Worm (Caenorhabditis elegans) whole organism, L2 larva: Measurements from ENCODE around the gene R08F11.4.

Experiments used
- C34F6.9 ChIP-seq: fragments of 150-350 bp; optimal IDR thresholded peaks from 2 replicates; lab custom pipeline; 2014; ENCODE audit warnings: missing biosample characterization, missing genetic modification characterization
- F13H6.1 ChIP-seq: sonication (generic microtip); optimal IDR thresholded peaks from 2 replicates; lab custom pipeline; 2016; ENCODE audit warnings: missing genetic modification characterization, missing compliant biosample characterization
- R02D3.7 ChIP-seq: fragments of 150-350 bp; optimal IDR thresholded peaks from 2 replicates; lab custom pipeline; 2014; ENCODE audit warnings: missing biosample characterization, missing genetic modification characterization
- Y55F3AM.14 ChIP-seq: fragments of 200-800 bp; sonication (Bioruptor generic); optimal IDR thresholded peaks from 2 replicates; lab custom pipeline; 2018; ENCODE audit warnings: mild to moderate bottlenecking, missing genetic modification characterization, missing compliant biosample characterization
- ama-1 ChIP-seq: fragments of 150-350 bp; optimal IDR thresholded peaks from 2 replicates; lab custom pipeline; 2018; ENCODE audit warnings: inconsistent platforms
- blmp-1 ChIP-seq: sonication (generic microtip); optimal IDR thresholded peaks from 2 replicates; lab custom pipeline; 2017; ENCODE audit warnings: missing genetic modification characterization, mild to moderate bottlenecking, missing compliant biosample characterization, antibody characterized with exemption, moderate library complexity; ENCODE audit not compliant: insufficient read depth
- ceh-82 ChIP-seq: fragments of 150-350 bp; optimal IDR thresholded peaks from 2 replicates; lab custom pipeline; 2014; ENCODE audit warnings: missing biosample characterization, missing genetic modification characterization
- crh-2 ChIP-seq: sonication (generic microtip); optimal IDR thresholded peaks from 2 replicates; lab custom pipeline; 2017; ENCODE audit warnings: missing biosample characterization, missing genetic modification characterization
- dmd-4 ChIP-seq: sonication (generic microtip); optimal IDR thresholded peaks from 2 replicates; lab custom pipeline; 2017; ENCODE audit warnings: missing biosample characterization, missing genetic modification characterization
- fos-1 ChIP-seq: fragments of 150-350 bp; optimal IDR thresholded peaks from 2 replicates; lab custom pipeline; 2014; ENCODE audit warnings: missing biosample characterization, missing genetic modification characterization
- gmeb-1 ChIP-seq: fragments of 150-350 bp; optimal IDR thresholded peaks from 2 replicates; lab custom pipeline; 2014; ENCODE audit warnings: missing biosample characterization, missing genetic modification characterization
- lin-11 ChIP-seq: fragments of 150-350 bp; sonication (generic microtip); optimal IDR thresholded peaks from 2 replicates; lab custom pipeline; 2014; ENCODE audit warnings: missing biosample characterization, missing genetic modification characterization, inconsistent platforms, mixed read lengths
- lin-13 ChIP-seq: fragments of 150-350 bp; optimal IDR thresholded peaks from 2 replicates; lab custom pipeline; 2014; ENCODE audit warnings: missing biosample characterization, missing genetic modification reagents, missing genetic modification characterization
- lin-39 ChIP-seq: fragments of 150-350 bp; optimal IDR thresholded peaks from 2 replicates; lab custom pipeline; 2014; ENCODE audit warnings: missing biosample characterization, missing genetic modification reagents, missing genetic modification characterization
- lsy-2 ChIP-seq, 2 experiments: fragments of 150-350 bp in 1 of 2; sonication (generic microtip) in 1 of 2; optimal IDR thresholded peaks; 2 replicates each; lab custom pipeline; 2014 to 2017; ENCODE audit warnings: missing biosample characterization in 2 of 2, missing genetic modification characterization in 2 of 2
- mab-5 ChIP-seq: fragments of 150-350 bp; optimal IDR thresholded peaks from 2 replicates; lab custom pipeline; 2014; ENCODE audit warnings: missing biosample characterization, missing genetic modification characterization
- nhr-10 ChIP-seq: sonication (generic microtip); optimal IDR thresholded peaks from 2 replicates; lab custom pipeline; 2017; ENCODE audit warnings: missing biosample characterization, missing genetic modification characterization
- nhr-11 ChIP-seq: fragments of 150-350 bp; optimal IDR thresholded peaks from 2 replicates; lab custom pipeline; 2014; ENCODE audit warnings: missing biosample characterization, missing genetic modification characterization
- nhr-129 ChIP-seq: fragments of 150-350 bp; optimal IDR thresholded peaks from 2 replicates; lab custom pipeline; 2014; ENCODE audit warnings: missing biosample characterization, missing genetic modification characterization
- nhr-21 ChIP-seq: fragments of 150-350 bp; optimal IDR thresholded peaks from 2 replicates; lab custom pipeline; 2014; ENCODE audit warnings: missing biosample characterization, missing genetic modification characterization
- nhr-237 ChIP-seq: fragments of 150-350 bp; optimal IDR thresholded peaks from 2 replicates; lab custom pipeline; 2014; ENCODE audit warnings: missing biosample characterization, missing genetic modification characterization
- nhr-25 ChIP-seq: fragments of 150-350 bp; sonication (generic microtip); optimal IDR thresholded peaks from 3 replicates; lab custom pipeline; 2014; ENCODE audit warnings: missing biosample characterization, missing genetic modification characterization
- nhr-6 ChIP-seq: fragments of 150-350 bp; optimal IDR thresholded peaks from 2 replicates; lab custom pipeline; 2014; ENCODE audit warnings: missing biosample characterization, missing genetic modification characterization
- nhr-77 ChIP-seq: fragments of 150-350 bp; optimal IDR thresholded peaks from 2 replicates; lab custom pipeline; 2014; ENCODE audit warnings: missing biosample characterization, missing genetic modification characterization
- sem-4 ChIP-seq: fragments of 150-350 bp; optimal IDR thresholded peaks from 2 replicates; lab custom pipeline; 2014; ENCODE audit warnings: missing biosample characterization, missing genetic modification reagents, missing genetic modification characterization
- skn-1 ChIP-seq: sonication (generic microtip); optimal IDR thresholded peaks from 2 replicates; lab custom pipeline; 2017; ENCODE audit warnings: missing biosample characterization, missing genetic modification characterization
- sma-3 ChIP-seq: sonication (generic microtip); optimal IDR thresholded peaks from 2 replicates; lab custom pipeline; 2016; ENCODE audit warnings: missing genetic modification reagents, missing genetic modification characterization, missing compliant biosample characterization
- sma-9 ChIP-seq, 2 experiments: fragments of 150-350 bp in 1 of 2; sonication (generic microtip) in 1 of 2; optimal IDR thresholded peaks; 2 replicates each; lab custom pipeline; 2014 to 2016; ENCODE audit warnings: missing genetic modification characterization in 2 of 2, mild to moderate bottlenecking in 1 of 2, missing biosample characterization in 1 of 2, missing compliant biosample characterization in 1 of 2, missing genetic modification reagents in 1 of 2, moderate library complexity in 1 of 2
- snpc-4 ChIP-seq: fragments of 150-350 bp; optimal IDR thresholded peaks from 2 replicates; lab custom pipeline; 2014; ENCODE audit warnings: missing biosample characterization, missing genetic modification characterization
- unc-39 ChIP-seq: fragments of 150-350 bp; optimal IDR thresholded peaks from 2 replicates; lab custom pipeline; 2014; ENCODE audit warnings: missing biosample characterization, missing genetic modification characterization
- unc-55 ChIP-seq: fragments of 150-350 bp; sonication (generic microtip); optimal IDR thresholded peaks from 3 replicates; lab custom pipeline; 2014; ENCODE audit warnings: missing biosample characterization, missing genetic modification reagents, missing genetic modification characterization
- ztf-1 ChIP-seq: fragments of 200-800 bp; sonication (Bioruptor generic); conservative IDR thresholded peaks from 2 replicates; pipeline ENCODE4 v1.3.6; 2022; ENCODE audit warnings: missing genetic modification characterization, missing compliant biosample characterization
- ztf-11 ChIP-seq: sonication (generic microtip); optimal IDR thresholded peaks from 2 replicates; lab custom pipeline; 2017; ENCODE audit warnings: missing biosample characterization, missing genetic modification characterization
- ztf-4 ChIP-seq: fragments of 150-350 bp; optimal IDR thresholded peaks from 2 replicates; lab custom pipeline; 2014; ENCODE audit warnings: missing biosample characterization, missing genetic modification characterization

The R08F11.4 gene

ce11 chrV:3808336-3808735 lies 3.0 kb upstream of the R08F11.4 start, which contains the start of gene srw-6:
TSS of gene srw-6 (plus strand) at chrV:3808636.
- TF ChIP-seq R02D3.7 (tag; lab: Kevin White, UChicago): no peak
- no peak for TF ChIP-seq nhr-129
- no peak for TF ChIP-seq C34F6.9 (tag; lab: Kevin White, UChicago)
- no peak for TF ChIP-seq lsy-2 (tag; optimal IDR thresholded peaks at IDR 0.05; lab: Kevin White, UChicago)
- no peak for TF ChIP-seq snpc-4 (tag; lab: Kevin White, UChicago)
- TF ChIP-seq ztf-11 (tag; lab: Kevin White, UChicago): no peak
- TF ChIP-seq sma-9 (GFP tag; optimal IDR thresholded peaks at IDR 0.05; lab: Kevin White, UChicago): no peak
- no peak for TF ChIP-seq sma-9 (tag; optimal IDR thresholded peaks at IDR 0.05; lab: Kevin White, UChicago)
- no peak for TF ChIP-seq lin-11 (tag; lab: Kevin White, UChicago)
- no peak for TF ChIP-seq Y55F3AM.14 (GFP tag; lab: Kevin White, UChicago)
- no peak for TF ChIP-seq unc-39 (tag; lab: Kevin White, UChicago)
- no peak for TF ChIP-seq F13H6.1
- no peak for TF ChIP-seq lin-39 (tag; lab: Kevin White, UChicago)
- no peak for TF ChIP-seq sem-4 (tag; lab: Kevin White, UChicago)
- TF ChIP-seq gmeb-1: no peak
- TF ChIP-seq skn-1 (tag; lab: Kevin White, UChicago): no peak
- TF ChIP-seq ama-1 (lab: Kevin White, UChicago): no peak
- no peak for TF ChIP-seq ceh-82
- TF ChIP-seq crh-2 (tag; lab: Kevin White, UChicago): no peak
- TF ChIP-seq, all 48 proteins: peak for 0

ce11 chrV:3807846-3808245 lies 2.5 kb upstream of the R08F11.4 start:
- no peak for TF ChIP-seq nhr-129
- TF ChIP-seq nhr-21 (tag; lab: Kevin White, UChicago): no peak
- no peak for TF ChIP-seq fos-1 (tag; lab: Kevin White, UChicago)
- no peak for TF ChIP-seq sma-9 (GFP tag; optimal IDR thresholded peaks at IDR 0.05; lab: Kevin White, UChicago)
- TF ChIP-seq sma-9 (tag; optimal IDR thresholded peaks at IDR 0.05; lab: Kevin White, UChicago): no peak
- TF ChIP-seq, all 48 proteins: peak for 0

ce11 chrV:3805961-3806360 lies 634 bp upstream of the R08F11.4 start, which contains the start of gene srw-7:
TSS of gene srw-7 (plus strand) at chrV:3806261.
- no peak for TF ChIP-seq nhr-129
- no peak for TF ChIP-seq mab-5

ce11 chrV:3803343-3803742 lies 2.0 kb downstream of the R08F11.4 start, which contains the start of gene cyp-33C8:
TSS of gene cyp-33C8 (minus strand) at chrV:3803542.
- TF ChIP-seq fos-1 (tag; lab: Kevin White, UChicago): peak; percentile 51
- peak; percentile 52 for TF ChIP-seq unc-55 (GFP tag; lab: Kevin White, UChicago)
- TF ChIP-seq C34F6.9 (tag; lab: Kevin White, UChicago): peak; percentile 49
- TF ChIP-seq ztf-11 (tag; lab: Kevin White, UChicago): no peak
- TF ChIP-seq skn-1 (tag; lab: Kevin White, UChicago): no peak
- no peak for TF ChIP-seq ztf-1
- TF ChIP-seq sma-3 (GFP tag; lab: Kevin White, UChicago): no peak
- TF ChIP-seq sem-4 (tag; lab: Kevin White, UChicago): no peak
- no peak for TF ChIP-seq nhr-11 (tag; lab: Kevin White, UChicago)
- TF ChIP-seq crh-2 (tag; lab: Kevin White, UChicago): no peak
- no peak for TF ChIP-seq dmd-4 (tag; lab: Kevin White, UChicago)
- no peak for TF ChIP-seq unc-39 (tag; lab: Kevin White, UChicago)
- peak; percentile 71 for TF ChIP-seq sma-9 (GFP tag; optimal IDR thresholded peaks at IDR 0.05; lab: Kevin White, UChicago)
- no peak for TF ChIP-seq sma-9 (tag; optimal IDR thresholded peaks at IDR 0.05; lab: Kevin White, UChicago)
- TF ChIP-seq lin-39 (tag; lab: Kevin White, UChicago): no peak
- TF ChIP-seq blmp-1: no peak
- no peak for TF ChIP-seq F13H6.1
- TF ChIP-seq ztf-4: no peak
- no peak for TF ChIP-seq nhr-25 (tag; lab: Kevin White, UChicago)
- TF ChIP-seq nhr-77 (tag; lab: Kevin White, UChicago): no peak
- no peak for TF ChIP-seq nhr-6 (tag; lab: Kevin White, UChicago)
- TF ChIP-seq lin-13 (GFP tag; lab: Kevin White, UChicago): no peak
- TF ChIP-seq Y55F3AM.14 (GFP tag; lab: Kevin White, UChicago): no peak
- TF ChIP-seq nhr-237 (tag; lab: Kevin White, UChicago): no peak
- TF ChIP-seq nhr-129: peak; percentile 95
- TF ChIP-seq nhr-10: no peak
- TF ChIP-seq, all 48 proteins: peak for 5
